Fruit fly (Drosophila melanogaster) whole organism, wandering third instar larva: ENCODE results near the gene CG42590.

Experiments
- HLH106 ChIP-seq: fragments of 200-800 bp; optimal IDR thresholded peaks from 3 replicates; lab custom pipeline; 2019; ENCODE audit warnings: missing biosample characterization, mild to moderate bottlenecking, missing genetic modification characterization, moderate library complexity
- Jra ChIP-seq: sonication (Bioruptor generic); optimal IDR thresholded peaks from 2 replicates; lab custom pipeline; 2016; ENCODE audit warnings: missing biosample characterization, missing genetic modification characterization
- Myc ChIP-seq: fragments of >200 bp; optimal IDR thresholded peaks from 2 replicates; lab custom pipeline; 2017
- Vsx2 ChIP-seq: fragments of 200-300, 225-300 bp; sonication (Bioruptor generic); optimal IDR thresholded peaks from 2 replicates; lab custom pipeline; 2018; ENCODE audit warnings: missing biosample characterization, missing genetic modification characterization; ENCODE audit not compliant: partially characterized antibody
- br ChIP-seq: fragments of 200-800 bp; sonication (Bioruptor generic); optimal IDR thresholded peaks from 2 replicates; lab custom pipeline; 2016; ENCODE audit warnings: missing biosample characterization, missing genetic modification characterization
- brk ChIP-seq: fragments of 200-800 bp; sonication (Bioruptor generic); optimal IDR thresholded peaks from 2 replicates; lab custom pipeline; 2016; ENCODE audit warnings: missing biosample characterization, mild to moderate bottlenecking, missing genetic modification characterization
- dsf ChIP-seq: sonication (Bioruptor generic); optimal IDR thresholded peaks from 2 replicates; lab custom pipeline; 2016; ENCODE audit warnings: missing biosample characterization, missing genetic modification characterization, borderline replicate concordance
- foxo ChIP-seq, 2 experiments: fragments of 200-800 bp; sonication (Bioruptor generic); optimal IDR thresholded peaks; 2 replicates in 1 of 2; 3 replicates in 1 of 2; lab custom pipeline; 2016 to 2017; ENCODE audit warnings: missing biosample characterization in 2 of 2, missing genetic modification characterization in 2 of 2
- h ChIP-seq: fragments of 200-800 bp; sonication (Bioruptor generic); optimal IDR thresholded peaks from 3 replicates; lab custom pipeline; 2016; ENCODE audit warnings: missing biosample characterization, mild to moderate bottlenecking, missing genetic modification characterization
- lola ChIP-seq: fragments of >200 bp; optimal IDR thresholded peaks from 2 replicates; lab custom pipeline; 2017; ENCODE audit warnings: missing biosample characterization, missing genetic modification characterization
- pan ChIP-seq: fragments of >200 bp; optimal IDR thresholded peaks from 2 replicates; lab custom pipeline; 2017
- psq ChIP-seq: fragments of 200-800 bp; sonication (Bioruptor generic); optimal IDR thresholded peaks from 3 replicates; lab custom pipeline; 2017; ENCODE audit warnings: missing biosample characterization, mild to moderate bottlenecking, missing genetic modification characterization, moderate library complexity
- usp ChIP-seq: fragments of >200 bp; optimal IDR thresholded peaks from 2 replicates; lab custom pipeline; 2017; ENCODE audit warnings: missing biosample characterization, missing genetic modification characterization

- TF ChIP-seq dsf (no peak), h (GFP tag; lab: Kevin White, UChicago) (peak; percentile 10), psq (no peak), foxo (GFP tag; optimal IDR thresholded peaks at IDR 0.05; lab: Kevin White, UChicago) (no peak), HLH106 (no peak), Jra (GFP tag; lab: Kevin White, UChicago) (no peak), Myc (no peak), brk (GFP tag; lab: Kevin White, UChicago) (peak; percentile 36), lola (no peak), Vsx2 (GFP tag; lab: Kevin White, UChicago) (no peak), pan (lab: Kevin White, UChicago) (no peak), br (GFP tag; lab: Kevin White, UChicago) (peak; percentile 8), usp (GFP tag; lab: Kevin White, UChicago) (no peak)
Observed at dm6 chr3L:8018665-8019070, 50.4 kb downstream of the CG42590 start.
